Fruit fly (Drosophila melanogaster): ENCODE data around the gene gdl.
A peak's percentile ranks its signal among the peaks of the same experiment; 100 is the strongest.

The gdl gene

DNA sequence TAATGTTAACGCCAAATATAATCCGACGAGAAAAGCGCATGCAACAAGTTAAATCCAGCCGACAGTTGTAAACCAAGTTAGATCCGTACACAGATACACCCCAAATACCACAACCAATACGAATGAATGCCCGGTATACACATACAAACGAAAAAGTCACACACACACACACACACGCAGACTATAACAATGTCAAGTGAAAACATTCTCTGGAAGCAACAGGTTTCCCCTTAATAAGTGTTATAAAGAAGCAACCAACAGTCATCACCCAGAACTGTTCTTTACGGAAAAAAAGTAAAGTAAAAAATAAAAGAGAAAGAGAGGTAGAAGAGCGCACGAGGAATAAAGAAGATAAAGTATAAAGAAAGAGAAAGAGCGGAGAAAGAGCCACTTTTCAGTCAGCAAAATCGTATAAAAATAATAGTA lies 26.6 kb downstream of the gdl start:
- no peak for TF ChIP-seq CG8478 (optimal IDR thresholded peaks at IDR 0.05)
- no peak for TF ChIP-seq CTCF (optimal IDR thresholded peaks at IDR 0.05)

DNA sequence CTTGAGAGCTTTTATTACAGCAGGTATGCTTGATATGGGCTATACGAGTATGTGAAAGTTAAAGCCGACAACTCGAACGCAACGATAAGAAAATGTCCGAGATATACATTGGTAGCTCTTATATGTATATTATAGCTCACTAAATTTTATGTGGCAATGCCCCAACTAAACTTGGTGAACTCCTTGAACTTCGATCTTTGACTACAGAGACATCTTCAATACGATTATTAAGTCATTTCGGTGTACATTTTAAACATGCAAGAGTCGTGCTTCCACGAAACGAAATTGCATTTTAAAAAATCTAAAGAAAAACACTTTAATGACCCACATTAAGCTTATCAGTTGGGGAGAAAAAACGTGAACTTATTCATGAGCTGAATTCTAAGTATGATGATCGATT lies 27.3 kb downstream of the gdl start:
- TF ChIP-seq CTCF (optimal IDR thresholded peaks at IDR 0.05) (no peak), CG8478 (optimal IDR thresholded peaks at IDR 0.05) (no peak)

DNA sequence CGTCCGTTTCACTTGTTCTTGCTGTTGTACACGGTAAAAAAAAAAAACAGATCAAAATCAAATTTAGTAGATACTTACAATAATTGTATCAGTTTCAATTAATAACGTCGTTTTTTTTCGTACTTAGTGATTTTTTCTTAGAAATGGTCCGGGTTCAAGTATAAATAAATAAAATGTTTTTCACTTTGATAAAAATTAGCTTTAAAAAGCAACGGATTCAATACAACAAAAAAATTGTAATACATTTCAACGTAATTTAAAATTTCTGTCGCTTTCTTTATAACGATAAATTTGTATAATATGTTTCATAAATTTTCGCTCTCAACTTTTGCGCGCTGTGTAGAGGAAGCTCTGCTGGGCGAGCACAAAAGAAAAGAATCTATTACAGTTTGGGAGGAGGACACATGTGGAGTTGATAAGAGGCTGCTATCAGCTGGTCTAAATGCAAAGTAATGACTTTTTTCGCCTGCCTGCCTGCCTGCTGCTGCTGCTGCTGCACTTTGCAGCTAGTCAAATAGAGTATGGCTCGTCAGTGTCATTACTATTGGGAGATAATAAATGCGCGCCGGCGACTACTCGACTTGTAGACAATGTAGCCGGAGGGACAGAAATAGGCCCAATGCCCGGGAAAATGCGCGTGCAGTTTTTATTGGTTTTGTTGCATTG lies 28.8 kb downstream of the gdl start:
- TF ChIP-seq CG8478 (optimal IDR thresholded peaks at IDR 0.05) (no peak), CTCF (optimal IDR thresholded peaks at IDR 0.05) (no peak)

DNA sequence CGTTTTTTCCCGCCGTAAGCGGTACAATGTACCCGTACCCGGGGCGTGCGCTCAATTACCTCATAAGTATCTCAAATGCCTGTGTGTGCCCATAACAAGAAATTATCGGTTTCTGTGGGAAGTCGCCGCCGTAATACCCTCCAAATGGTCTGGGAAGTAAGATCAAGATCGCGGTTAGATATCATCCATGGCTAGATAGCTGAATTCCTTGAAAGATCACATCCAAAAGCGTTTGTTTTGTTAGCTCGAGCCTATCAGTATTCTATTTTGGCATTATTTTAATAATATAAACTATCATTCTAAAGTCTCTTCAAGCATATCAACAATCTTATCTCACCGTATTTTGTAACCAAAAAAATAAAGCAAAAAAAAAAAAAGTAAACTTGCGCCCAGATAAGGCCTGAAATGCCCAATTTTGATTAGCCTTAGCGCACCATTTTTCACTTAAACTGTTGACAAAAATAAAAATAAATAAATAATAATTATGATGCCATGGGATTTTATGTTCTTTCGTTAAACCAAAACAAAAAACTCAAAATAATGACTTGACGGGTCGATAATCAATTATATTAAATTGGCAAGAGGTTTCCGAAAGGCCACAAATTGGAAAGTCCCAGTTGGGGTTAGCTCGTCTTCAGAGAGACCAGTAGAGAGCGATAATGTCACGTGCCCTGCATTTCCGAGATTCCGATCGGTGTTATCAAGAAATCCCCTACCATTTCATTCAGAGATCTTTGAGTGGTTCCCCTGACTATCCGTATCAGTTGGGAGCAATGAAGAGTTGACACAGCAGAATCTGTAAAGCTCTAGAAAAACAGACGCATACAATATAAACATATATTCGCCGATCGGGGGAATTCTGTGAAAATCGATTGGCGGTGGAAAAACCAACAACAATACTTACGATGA lies 29.6 kb downstream of the gdl start:
- no peak for TF ChIP-seq CTCF (optimal IDR thresholded peaks at IDR 0.05)
- no peak for TF ChIP-seq CG8478 (optimal IDR thresholded peaks at IDR 0.05)

DNA sequence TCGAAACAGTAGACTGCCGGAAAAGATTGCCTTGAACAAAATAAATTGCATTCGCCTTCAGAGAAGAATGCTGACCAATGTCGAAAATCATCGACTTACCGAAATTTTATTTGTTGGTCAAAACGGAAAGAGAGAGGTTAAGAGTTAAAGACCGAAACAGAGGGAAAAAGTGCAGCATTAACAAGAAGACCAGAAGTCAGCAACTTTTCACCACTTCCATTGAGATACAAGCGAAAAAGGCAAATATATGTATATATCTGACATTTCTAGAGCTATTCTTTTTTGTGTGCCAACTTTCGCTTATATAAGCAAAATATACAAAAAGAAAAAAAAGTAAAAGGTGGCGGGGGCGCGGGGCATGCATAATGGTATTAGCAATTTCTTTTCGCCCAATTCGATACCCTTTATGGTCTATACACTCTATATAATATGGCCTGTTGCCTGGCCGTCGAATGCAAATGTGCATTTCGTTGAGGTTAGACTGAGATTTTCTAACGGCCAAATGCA lies 30.7 kb downstream of the gdl start:
- TF ChIP-seq CG8478 (optimal IDR thresholded peaks at IDR 0.05): no peak
- no peak for TF ChIP-seq CTCF (optimal IDR thresholded peaks at IDR 0.05)

DNA sequence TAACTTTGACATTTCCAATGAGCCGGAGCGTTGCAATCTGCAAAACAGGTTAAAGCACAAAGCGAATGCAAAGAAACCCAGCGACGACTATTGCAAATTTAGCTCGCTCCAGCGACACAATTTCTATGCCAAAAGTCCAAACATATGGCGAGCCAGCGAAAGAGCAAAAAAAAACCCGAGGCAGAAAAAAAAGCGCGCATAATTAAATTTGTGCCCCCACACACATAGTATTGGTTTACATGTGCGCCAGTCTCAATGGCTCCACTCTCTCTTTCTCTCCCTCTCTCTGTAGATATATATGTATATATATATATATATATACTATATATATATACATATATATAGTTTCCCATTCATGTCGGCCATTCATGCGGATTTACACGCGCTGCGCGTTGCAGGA lies 31.4 kb downstream of the gdl start:
- TF ChIP-seq CTCF (optimal IDR thresholded peaks at IDR 0.05) (no peak), CG8478 (optimal IDR thresholded peaks at IDR 0.05) (no peak)

DNA sequence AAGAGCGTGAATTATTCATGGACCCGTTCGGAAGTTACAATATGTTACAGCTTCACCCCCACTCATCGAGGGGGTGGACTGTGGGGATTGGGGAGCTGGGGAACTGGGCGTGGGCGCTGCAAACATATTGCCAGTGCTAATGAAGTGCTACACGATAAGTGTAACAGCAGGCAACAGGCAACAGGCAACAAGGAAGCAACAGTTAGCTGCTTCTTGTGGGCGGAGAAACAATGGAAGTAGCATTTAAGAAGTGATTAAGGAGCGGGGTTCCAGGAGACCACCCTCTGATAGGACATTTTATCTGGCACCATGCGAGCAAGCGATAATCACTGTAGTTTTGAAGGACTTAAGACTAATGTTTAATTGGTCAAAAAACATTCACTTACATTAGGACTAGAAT lies 32.0 kb downstream of the gdl start:
- TF ChIP-seq CG8478 (optimal IDR thresholded peaks at IDR 0.05) (no peak), CTCF (optimal IDR thresholded peaks at IDR 0.05) (no peak)

DNA sequence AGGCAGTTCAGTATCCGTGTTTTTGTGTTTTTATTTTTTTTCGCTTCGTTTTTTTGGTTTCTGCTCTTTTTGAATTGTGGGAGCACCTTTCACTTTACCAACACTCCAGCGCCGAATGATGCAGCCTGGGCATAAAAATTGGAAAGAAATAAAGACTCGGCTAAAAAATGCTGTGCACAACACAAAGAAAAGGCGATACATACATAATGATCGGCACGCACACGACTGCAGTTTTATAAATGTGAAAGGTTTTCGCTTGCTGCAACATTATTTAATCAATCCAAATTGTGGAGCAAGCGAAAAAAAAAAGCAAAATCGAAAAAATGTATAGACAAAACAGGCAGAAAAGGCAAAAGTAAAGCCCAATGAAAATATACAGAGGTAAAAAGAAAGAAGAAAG lies 33.8 kb downstream of the gdl start:
- TF ChIP-seq CG8478 (optimal IDR thresholded peaks at IDR 0.05) (no peak), CTCF (optimal IDR thresholded peaks at IDR 0.05) (no peak)

DNA sequence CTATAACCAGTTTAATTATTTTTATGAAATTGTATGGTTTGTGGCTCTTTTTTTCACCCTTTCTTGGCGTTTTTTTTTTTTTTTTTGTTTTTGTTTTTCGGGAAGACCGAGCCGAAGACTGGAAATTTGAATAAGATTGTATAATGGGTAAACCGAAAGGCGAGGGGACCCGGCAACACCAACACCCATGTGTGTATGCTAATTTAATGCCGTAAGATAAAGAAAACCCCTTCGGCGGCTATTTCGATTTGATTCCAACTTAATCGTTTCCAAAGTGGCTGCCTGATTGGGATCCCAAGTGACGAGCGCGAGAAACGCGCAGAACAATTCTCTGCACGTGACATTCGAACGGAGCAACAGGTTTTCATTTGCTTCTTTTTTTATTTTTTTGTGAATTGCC lies 34.2 kb downstream of the gdl start:
- TF ChIP-seq CTCF (optimal IDR thresholded peaks at IDR 0.05) (no peak), CG8478 (optimal IDR thresholded peaks at IDR 0.05) (no peak)

DNA sequence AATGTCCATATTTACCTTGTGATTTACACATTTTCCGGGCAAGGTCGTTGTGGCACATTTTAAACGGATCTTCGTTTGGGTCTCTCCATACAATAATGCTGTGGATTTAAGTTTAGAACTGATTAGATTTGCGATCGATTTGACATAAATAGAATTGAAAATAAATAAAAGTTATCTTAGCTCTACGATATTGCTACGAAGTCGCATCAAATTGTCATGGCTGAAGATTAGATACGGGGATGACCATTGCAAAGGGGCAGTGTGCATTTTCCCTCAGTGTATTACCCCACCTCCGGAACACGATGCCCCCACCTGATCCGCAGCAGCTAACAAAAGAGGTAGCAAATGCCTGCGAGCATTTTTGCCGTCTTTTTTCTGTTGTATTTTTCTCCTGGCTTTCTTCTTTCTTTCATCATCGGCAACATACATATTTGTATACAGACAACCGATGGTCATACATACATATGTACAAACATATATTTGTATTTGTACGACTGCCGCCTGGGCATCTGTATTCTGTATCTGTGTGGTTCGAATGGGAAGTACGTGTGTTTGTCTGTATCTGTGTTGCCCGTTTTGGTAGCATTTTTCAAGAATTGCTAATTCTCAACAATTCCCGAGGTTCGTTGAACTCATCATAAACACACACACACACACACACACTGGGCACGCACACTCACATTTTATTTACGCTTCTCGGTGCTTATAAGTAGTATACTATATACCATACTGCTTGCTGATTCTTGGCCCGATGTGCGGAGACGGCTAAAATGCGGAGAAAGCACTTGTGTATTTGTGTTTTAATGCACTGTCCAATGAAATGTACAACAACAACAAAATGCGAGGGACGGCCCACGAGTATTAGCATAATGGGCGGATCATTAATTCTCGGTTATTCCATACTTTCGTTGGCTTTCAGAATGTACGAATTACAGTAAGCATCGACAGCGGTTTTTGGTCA lies 35.5 kb downstream of the gdl start:
- no peak for TF ChIP-seq CTCF (optimal IDR thresholded peaks at IDR 0.05)
- no peak for TF ChIP-seq CG8478 (optimal IDR thresholded peaks at IDR 0.05)

DNA sequence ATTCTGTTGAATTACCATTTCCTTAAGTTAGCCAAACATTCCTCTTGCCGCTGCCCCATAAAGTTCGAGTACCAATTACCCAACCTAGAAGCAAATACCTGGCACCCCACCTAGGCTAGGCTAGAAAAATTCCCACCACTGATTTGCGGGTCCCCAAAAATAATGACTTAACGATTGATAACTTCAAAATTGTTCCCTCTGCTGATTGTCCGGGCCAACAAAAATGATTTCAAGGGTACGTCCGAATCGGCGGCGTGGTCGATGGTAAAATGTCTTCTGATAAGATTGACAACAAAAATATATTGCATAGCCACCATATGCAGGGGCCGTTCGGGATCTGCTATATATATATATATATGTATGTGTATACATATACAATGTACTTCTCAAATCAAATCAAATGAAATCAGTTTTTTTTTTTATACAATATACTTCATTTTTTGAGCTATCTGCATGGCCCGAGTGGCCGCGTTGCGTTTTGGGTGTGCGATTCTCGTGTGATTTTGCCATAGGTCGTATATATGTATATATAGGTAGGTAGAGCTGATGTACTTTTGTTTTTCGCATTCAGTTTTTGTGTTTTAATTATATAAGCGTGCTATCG lies 38.0 kb downstream of the gdl start:
- no peak for TF ChIP-seq CTCF (optimal IDR thresholded peaks at IDR 0.05)

DNA sequence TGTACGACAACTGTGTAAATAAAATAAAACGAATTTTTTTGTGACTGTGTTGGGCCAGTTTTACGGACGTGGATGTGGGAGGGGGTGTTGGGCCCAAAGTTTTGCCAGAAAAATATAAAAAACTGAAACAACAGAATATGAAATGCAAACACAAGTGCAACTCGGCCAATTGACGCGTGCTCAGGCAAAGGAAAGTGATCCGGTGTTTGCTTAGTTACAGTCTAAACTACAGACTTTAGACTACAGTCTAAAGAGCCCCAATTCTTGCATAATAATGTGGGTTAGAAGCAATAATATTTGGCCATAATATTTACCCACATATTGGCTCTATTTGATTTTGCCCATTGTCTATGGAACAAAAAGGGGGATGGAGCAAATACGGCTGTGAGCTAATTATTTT lies 39.6 kb downstream of the gdl start:
- TF ChIP-seq CG8478 (optimal IDR thresholded peaks at IDR 0.05) (no peak), CTCF (optimal IDR thresholded peaks at IDR 0.05) (no peak)

DNA sequence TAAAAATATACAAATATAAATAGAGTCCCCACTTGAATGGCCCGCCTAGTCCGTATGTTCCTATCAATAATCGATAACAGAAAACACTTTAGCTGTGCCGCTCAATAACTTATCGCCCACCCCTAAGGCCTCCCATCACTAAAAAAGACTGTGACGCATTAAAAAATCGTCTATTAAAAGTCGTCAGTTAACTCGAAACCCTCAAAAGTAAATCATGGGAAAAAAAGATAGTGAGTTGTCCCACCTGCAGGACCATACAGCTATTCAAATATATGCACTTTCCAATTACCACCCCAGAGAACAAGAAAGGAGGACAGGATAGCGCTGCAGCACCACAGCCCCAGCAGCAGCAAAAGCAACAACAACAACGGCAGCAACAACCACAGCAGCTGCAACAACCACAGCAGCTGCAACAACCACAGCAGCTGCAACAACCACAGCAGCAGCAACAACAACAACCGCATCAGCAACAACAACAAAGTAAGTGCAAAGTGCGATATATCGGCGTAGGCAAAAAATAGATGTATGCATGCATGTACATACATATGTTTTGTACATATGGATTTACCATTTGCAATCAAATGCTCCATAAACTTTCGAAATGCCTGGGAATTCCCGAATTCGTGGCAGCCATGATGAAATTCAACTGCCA lies 44.9 kb downstream of the gdl start, which contains the start of gene AGO2:
AGO2 (plus strand) TSS at position 121 of the 652 bp plus-strand sequence.
- TF ChIP-seq CG8478 (optimal IDR thresholded peaks at IDR 0.05): no peak
- TF ChIP-seq CTCF (optimal IDR thresholded peaks at IDR 0.05): peak; percentile 54 to 67

All from S2 (cell line).